Worm (Caenorhabditis elegans): ENCODE results near the gene unc-69.

- no peak for TF ChIP-seq ama-1 (optimal IDR thresholded peaks at IDR 0.05)
- TF ChIP-seq ama-1 (GFP tag; optimal IDR thresholded peaks at IDR 0.05): no peak
- no peak for TF ChIP-seq Y56A3A.18 (GFP tag; IDR thresholded peaks at IDR 0.05)
- no peak for TF ChIP-seq egrh-3 (GFP tag; IDR thresholded peaks at IDR 0.05)
Measured at ce11 chrIII:10353423-10353822, 34.7 kb downstream of the unc-69 start.

Measured in whole organism, young adult.